Worm (Caenorhabditis elegans) whole organism, young adult: ENCODE measurements around the gene ref-1.
A peak's percentile ranks its signal among the peaks of the same experiment; 100 is the strongest.

Experiments
- B0019.2 ChIP-seq: fragments of 200-800 bp; sonication (Bioruptor generic); conservative IDR thresholded peaks from 2 replicates; pipeline ENCODE4 v1.3.6; 2022; ENCODE audit warnings: missing genetic modification reagents, missing genetic modification characterization, missing compliant biosample characterization
- B0336.3 ChIP-seq: fragments of 200-800 bp; sonication (Bioruptor generic); IDR thresholded peaks from 2 replicates; pipeline ENCODE4 v1.3.6; 2022; ENCODE audit warnings: missing genetic modification characterization, missing compliant biosample characterization
- C17E4.6 ChIP-seq: fragments of 200-800 bp; sonication (Bioruptor generic); IDR thresholded peaks from 2 replicates; pipeline ENCODE4 v1.3.6; 2022; ENCODE audit warnings: missing genetic modification reagents, missing genetic modification characterization, missing compliant biosample characterization
- D2030.7 ChIP-seq: fragments of 200-800 bp; sonication (Bioruptor generic); IDR thresholded peaks from 2 replicates; pipeline ENCODE4 v1.3.6; 2022; ENCODE audit warnings: missing genetic modification reagents, missing genetic modification characterization, missing compliant biosample characterization
- F23B12.7 ChIP-seq: sonication (generic microtip); optimal IDR thresholded peaks from 2 replicates; lab custom pipeline; 2017; ENCODE audit warnings: missing genetic modification characterization, mild to moderate bottlenecking, missing compliant biosample characterization, antibody characterized with exemption, moderate library complexity; ENCODE audit not compliant: insufficient read depth
- F55B11.4 ChIP-seq: sonication (generic microtip); optimal IDR thresholded peaks from 2 replicates; lab custom pipeline; 2016; ENCODE audit warnings: missing compliant biosample characterization, missing genetic modification characterization, borderline replicate concordance; ENCODE audit not compliant: insufficient read depth
- T07F8.4 ChIP-seq: sonication (generic microtip); optimal IDR thresholded peaks from 2 replicates; lab custom pipeline; 2016; ENCODE audit warnings: mild to moderate bottlenecking, missing genetic modification characterization, moderate library complexity, missing compliant biosample characterization
- Y53F4B.3 ChIP-seq: fragments of 200-800 bp; sonication (Bioruptor generic); IDR thresholded peaks from 2 replicates; pipeline ENCODE4 v1.3.6; 2022; ENCODE audit warnings: missing genetic modification reagents, missing genetic modification characterization, missing compliant biosample characterization
- ZK185.1 ChIP-seq: sonication (generic microtip); optimal IDR thresholded peaks from 2 replicates; lab custom pipeline; 2016; ENCODE audit warnings: mild to moderate bottlenecking, missing genetic modification characterization, missing compliant biosample characterization; ENCODE audit not compliant: poor library complexity, severe bottlenecking
- akir-1 ChIP-seq: fragments of 200-800 bp; sonication (Bioruptor generic); optimal IDR thresholded peaks from 2 replicates; lab custom pipeline; 2018; ENCODE audit warnings: mild to moderate bottlenecking, missing genetic modification characterization, moderate library complexity, missing compliant biosample characterization
- ama-1 ChIP-seq, 3 experiments: fragments of 150-350 bp in 1 of 3; sonication (generic microtip) in 2 of 3; optimal IDR thresholded peaks; 2 replicates each; lab custom pipeline; 2014 to 2018; ENCODE audit warnings: missing biosample characterization in 2 of 3, missing genetic modification characterization in 2 of 3, missing genetic modification reagents in 2 of 3
- aptf-3 ChIP-seq: fragments of 200-800 bp; sonication (Bioruptor generic); IDR thresholded peaks from 2 replicates; pipeline ENCODE4 v1.3.6; 2022; ENCODE audit warnings: missing genetic modification characterization, missing compliant biosample characterization
- atf-7 ChIP-seq: sonication (generic microtip); optimal IDR thresholded peaks from 2 replicates; lab custom pipeline; 2017; ENCODE audit warnings: mild to moderate bottlenecking, missing genetic modification characterization, missing compliant biosample characterization
- attf-5 ChIP-seq: fragments of 200-800 bp; sonication (Bioruptor generic); optimal IDR thresholded peaks from 2 replicates; lab custom pipeline; 2018; ENCODE audit warnings: mild to moderate bottlenecking, missing genetic modification characterization, missing compliant biosample characterization
- attf-6 ChIP-seq: fragments of 200-800 bp; sonication (Bioruptor generic); IDR thresholded peaks from 2 replicates; pipeline ENCODE4 v1.3.6; 2022; ENCODE audit warnings: missing genetic modification reagents, missing genetic modification characterization, missing compliant biosample characterization
- bed-2 ChIP-seq: fragments of 200-800 bp; sonication (Bioruptor generic); IDR thresholded peaks from 2 replicates; pipeline ENCODE4 v1.3.6; 2022; ENCODE audit warnings: missing genetic modification reagents, missing genetic modification characterization, missing compliant biosample characterization
- cebp-2 ChIP-seq: fragments of 200-800 bp; sonication (Bioruptor generic); IDR thresholded peaks from 2 replicates; pipeline ENCODE4 v1.3.6; 2022; ENCODE audit warnings: missing genetic modification characterization, missing compliant biosample characterization
- ceh-100 ChIP-seq: fragments of 200-800 bp; sonication (Bioruptor generic); IDR thresholded peaks from 2 replicates; pipeline ENCODE4 v1.3.6; 2022; ENCODE audit warnings: missing genetic modification reagents, missing genetic modification characterization, missing compliant biosample characterization
- ceh-27 ChIP-seq: fragments of 200-800 bp; sonication (Bioruptor generic); optimal IDR thresholded peaks from 2 replicates; lab custom pipeline; 2018; ENCODE audit warnings: mild to moderate bottlenecking, missing genetic modification characterization, moderate library complexity, missing compliant biosample characterization
- die-1 ChIP-seq: sonication (generic microtip); optimal IDR thresholded peaks from 2 replicates; lab custom pipeline; 2016; ENCODE audit warnings: missing genotype, mild to moderate bottlenecking, missing genetic modification characterization, missing compliant biosample characterization
- dox-1 ChIP-seq: fragments of 200-800 bp; sonication (Bioruptor generic); IDR thresholded peaks from 2 replicates; pipeline ENCODE4 v1.3.6; 2022; ENCODE audit warnings: missing genetic modification reagents, missing genetic modification characterization, missing compliant biosample characterization
- dpl-1 ChIP-seq: fragments of 150-350 bp; optimal IDR thresholded peaks from 2 replicates; lab custom pipeline; 2014; ENCODE audit warnings: missing biosample characterization, missing genetic modification reagents, missing genetic modification characterization
- ekl-4 ChIP-seq: fragments of 200-800 bp; sonication (Bioruptor generic); IDR thresholded peaks from 2 replicates; pipeline ENCODE4 v1.3.6; 2022; ENCODE audit warnings: missing genetic modification reagents, missing genetic modification characterization, missing compliant biosample characterization
- ets-4 ChIP-seq: fragments of 200-800 bp; sonication (Bioruptor generic); optimal IDR thresholded peaks from 2 replicates; lab custom pipeline; 2018; ENCODE audit warnings: mild to moderate bottlenecking, missing genetic modification characterization, missing compliant biosample characterization
- him-1 ChIP-seq: sonication (generic microtip); optimal IDR thresholded peaks from 2 replicates; lab custom pipeline; 2016; ENCODE audit warnings: missing genotype, missing genetic modification reagents, missing genetic modification characterization, missing compliant biosample characterization
- hlh-12 ChIP-seq: sonication (generic microtip); optimal IDR thresholded peaks from 2 replicates; lab custom pipeline; 2016; ENCODE audit warnings: missing genetic modification characterization, missing compliant biosample characterization
- hmg-1.2 ChIP-seq: fragments of 200-800 bp; sonication (Bioruptor generic); IDR thresholded peaks from 2 replicates; pipeline ENCODE4 v1.3.6; 2022; ENCODE audit warnings: missing genetic modification reagents, missing genetic modification characterization, missing compliant biosample characterization
- hmg-20 ChIP-seq: fragments of 200-800 bp; sonication (Bioruptor generic); IDR thresholded peaks from 2 replicates; pipeline ENCODE4 v1.3.6; 2022; ENCODE audit warnings: missing genetic modification reagents, missing genetic modification characterization, missing compliant biosample characterization
- hsf-1 ChIP-seq: fragments of 200-800 bp; sonication (Bioruptor generic); IDR thresholded peaks from 2 replicates; pipeline ENCODE4 v1.3.6; 2022; ENCODE audit warnings: missing genetic modification reagents, missing genetic modification characterization, missing compliant biosample characterization
- lsy-27 ChIP-seq: sonication (generic microtip); optimal IDR thresholded peaks from 2 replicates; lab custom pipeline; 2017; ENCODE audit warnings: missing genetic modification characterization, mild to moderate bottlenecking, missing compliant biosample characterization, antibody characterized with exemption, missing genotype, borderline replicate concordance; ENCODE audit not compliant: insufficient read depth
- madf-10 ChIP-seq: sonication (generic microtip); optimal IDR thresholded peaks from 2 replicates; lab custom pipeline; 2016; ENCODE audit warnings: mild to moderate bottlenecking, missing genetic modification characterization, missing compliant biosample characterization
- madf-3 ChIP-seq: fragments of 200-800 bp; sonication (Bioruptor generic); IDR thresholded peaks from 2 replicates; pipeline ENCODE4 v1.3.6; 2022; ENCODE audit warnings: missing genetic modification reagents, missing genetic modification characterization, missing compliant biosample characterization
- mel-28 ChIP-seq: sonication (generic microtip); optimal IDR thresholded peaks from 2 replicates; lab custom pipeline; 2016; ENCODE audit warnings: borderline replicate concordance, mild to moderate bottlenecking, missing genetic modification characterization, missing compliant biosample characterization
- nhr-179 ChIP-seq: sonication (generic microtip); optimal IDR thresholded peaks from 2 replicates; lab custom pipeline; 2016; ENCODE audit warnings: mild to moderate bottlenecking, missing genetic modification characterization, missing compliant biosample characterization
- nhr-27 ChIP-seq: fragments of 200-800 bp; sonication (Bioruptor generic); optimal IDR thresholded peaks from 2 replicates; lab custom pipeline; 2018; ENCODE audit warnings: mild to moderate bottlenecking, missing genetic modification characterization, moderate library complexity, missing compliant biosample characterization
- nhr-90 ChIP-seq: sonication (generic microtip); optimal IDR thresholded peaks from 2 replicates; lab custom pipeline; 2016; ENCODE audit warnings: missing genotype, mild to moderate bottlenecking, missing genetic modification characterization, missing compliant biosample characterization
- rec-8 ChIP-seq, 2 experiments: sonication (generic microtip); optimal IDR thresholded peaks; 2 replicates each; lab custom pipeline; 2016; ENCODE audit warnings: mild to moderate bottlenecking in 2 of 2, missing genetic modification characterization in 2 of 2, missing genetic modification reagents in 2 of 2, missing genotype in 2 of 2, missing biosample characterization in 1 of 2, missing compliant biosample characterization in 1 of 2, moderate library complexity in 1 of 2
- repo-1 ChIP-seq: sonication (generic microtip); optimal IDR thresholded peaks from 2 replicates; lab custom pipeline; 2017; ENCODE audit warnings: mild to moderate bottlenecking, missing genetic modification characterization, missing compliant biosample characterization
- sea-2 ChIP-seq: fragments of 200-800 bp; sonication (Bioruptor generic); IDR thresholded peaks from 2 replicates; pipeline ENCODE4 v1.3.6; 2022; ENCODE audit warnings: missing genetic modification characterization, missing compliant biosample characterization
- snpc-4 ChIP-seq, 5 experiments: fragments of 150-350 bp in 1 of 5; sonication (generic microtip) in 4 of 5; optimal IDR thresholded peaks; 2 replicates each; lab custom pipeline; 2014 to 2018; ENCODE audit warnings: missing genetic modification characterization in 5 of 5, missing biosample characterization in 3 of 5, antibody characterized with exemption in 2 of 5, mild to moderate bottlenecking in 2 of 5, missing compliant biosample characterization in 2 of 5, missing genotype in 2 of 5, moderate library complexity in 2 of 5, missing genetic modification reagents in 1 of 5
- tlf-1 ChIP-seq: fragments of 200-800 bp; sonication (Bioruptor generic); optimal IDR thresholded peaks from 2 replicates; lab custom pipeline; 2018; ENCODE audit warnings: mild to moderate bottlenecking, missing genetic modification characterization, missing compliant biosample characterization
- unc-130 ChIP-seq: sonication (generic microtip); optimal IDR thresholded peaks from 2 replicates; lab custom pipeline; 2016; ENCODE audit warnings: missing genetic modification reagents, missing genetic modification characterization, missing compliant biosample characterization
- xnd-1 ChIP-seq: sonication (generic microtip); optimal IDR thresholded peaks from 2 replicates; lab custom pipeline; 2016; ENCODE audit warnings: missing genotype, missing genetic modification reagents, missing genetic modification characterization, missing compliant biosample characterization
- zim-3 ChIP-seq: sonication (generic microtip); optimal IDR thresholded peaks from 2 replicates; lab custom pipeline; 2017; ENCODE audit warnings: mild to moderate bottlenecking, missing genetic modification characterization, moderate library complexity, missing compliant biosample characterization
- ztf-18 ChIP-seq: sonication (generic microtip); optimal IDR thresholded peaks from 2 replicates; lab custom pipeline; 2016; ENCODE audit warnings: missing genotype, mild to moderate bottlenecking, missing genetic modification characterization, missing compliant biosample characterization
- ztf-26 ChIP-seq: sonication (generic microtip); optimal IDR thresholded peaks from 2 replicates; lab custom pipeline; 2017; ENCODE audit warnings: missing genetic modification characterization, missing compliant biosample characterization

Gene ref-1

DNA sequence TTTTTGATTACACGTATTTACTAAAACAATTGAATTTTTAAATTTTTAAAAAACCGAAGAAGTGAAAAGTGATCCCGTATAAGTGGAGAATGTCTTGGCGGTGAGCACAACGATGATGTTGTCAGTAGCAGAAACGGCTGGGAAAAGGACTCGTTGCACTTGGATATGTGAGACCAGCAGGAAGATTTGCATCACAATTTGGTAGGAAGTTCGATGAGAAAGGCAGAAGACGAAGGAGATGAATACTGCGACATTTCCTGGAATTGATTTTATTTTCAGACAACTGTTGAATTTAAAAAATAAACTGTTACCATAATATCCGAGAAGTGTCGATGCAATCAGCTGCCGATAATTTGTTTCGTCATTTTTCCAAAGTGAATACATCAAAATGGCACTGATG, 18.4 kb upstream of the ref-1 start, which contains the start of gene R05H5.4:
Gene R05H5.4, minus strand, starts transcription at position 101 of the 400 bp plus-strand sequence.
- TF ChIP-seq madf-3 (GFP tag; lab: Robert Waterston, UW) (0 out of 2 replicates have a peak, but pooled peaks have one; percentile 33), attf-6 (GFP tag; lab: Robert Waterston, UW) (no peak)

DNA sequence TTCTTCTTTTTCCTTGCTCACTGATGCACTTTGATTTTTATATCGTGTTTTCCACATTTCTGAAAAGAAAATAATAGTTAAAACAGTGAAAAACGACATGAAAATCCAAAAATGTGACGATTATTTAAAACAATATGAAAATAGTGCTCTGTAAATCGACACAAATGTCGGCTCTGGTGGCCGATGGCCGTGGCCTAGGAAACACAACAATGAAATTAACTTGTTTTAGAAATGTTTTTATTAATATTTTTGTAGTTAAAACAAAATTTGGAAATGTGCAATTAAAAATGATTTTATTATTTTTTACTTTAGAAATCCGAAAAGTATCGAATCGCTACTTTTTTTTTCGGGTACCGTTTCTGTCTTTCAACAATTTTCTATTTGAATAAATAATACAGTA, 17.5 kb upstream of the ref-1 start, which contains the start of gene arv-1:
Gene arv-1, minus strand, starts transcription at position 65 of the 400 bp plus-strand sequence.
- no peak for TF ChIP-seq bed-2 (GFP tag; lab: Robert Waterston, UW)
- TF ChIP-seq cebp-2 = no peak
- TF ChIP-seq hlh-12 = no peak
- TF ChIP-seq ekl-4 (GFP tag; lab: Robert Waterston, UW) = no peak
- TF ChIP-seq nhr-179 (tag; lab: Kevin White, UChicago) = no peak
- TF ChIP-seq ztf-18 (tag; lab: Kevin White, UChicago) = peak; percentile 17
- peak; percentile 11; the same call in 1 of the 2 replicates for TF ChIP-seq ceh-100 (GFP tag; lab: Robert Waterston, UW)
- no peak for TF ChIP-seq Y53F4B.3
- TF ChIP-seq attf-5 (GFP tag; lab: Kevin White, UChicago) = peak; percentile 13
- TF ChIP-seq dox-1 (GFP tag; lab: Robert Waterston, UW) = peak; percentile 61; the same call in 1 of the 2 replicates
- TF ChIP-seq T07F8.4 (tag; lab: Kevin White, UChicago) = no peak
- peak; percentile 9 for TF ChIP-seq F23B12.7
- TF ChIP-seq ceh-27 = peak; percentile 49
- TF ChIP-seq F55B11.4 (tag; lab: Kevin White, UChicago) = no peak
- no peak for TF ChIP-seq akir-1 (GFP tag; lab: Kevin White, UChicago)
- no peak for TF ChIP-seq xnd-1
- TF ChIP-seq mel-28 (tag; lab: Kevin White, UChicago) = no peak
- TF ChIP-seq madf-10 (tag; lab: Kevin White, UChicago) = no peak
- no peak for TF ChIP-seq repo-1 (tag; lab: Kevin White, UChicago)
- no peak for TF ChIP-seq D2030.7
- no peak for TF ChIP-seq sea-2 (GFP tag; lab: Robert Waterston, UW)
- TF ChIP-seq hsf-1 (GFP tag; lab: Robert Waterston, UW) = no peak
- TF ChIP-seq unc-130 = peak; percentile 1
- TF ChIP-seq rec-8 (tag; optimal IDR thresholded peaks at IDR 0.05; lab: Kevin White, UChicago) = no peak
- TF ChIP-seq ztf-26 (tag; lab: Kevin White, UChicago) = no peak
- TF ChIP-seq dpl-1 (GFP tag; lab: Kevin White, UChicago) = no peak
- TF ChIP-seq B0019.2 = peak; percentile 63; the same call in 1 of the 2 replicates
- no peak for TF ChIP-seq C17E4.6 (GFP tag; lab: Robert Waterston, UW)
- TF ChIP-seq him-1 (tag; lab: Kevin White, UChicago) = peak; percentile 11
- no peak for TF ChIP-seq tlf-1 (GFP tag; lab: Kevin White, UChicago)
- no peak for TF ChIP-seq atf-7 (tag; lab: Kevin White, UChicago)
- TF ChIP-seq ZK185.1 = peak; percentile 51
- peak; percentile 52; the same call in 1 of the 2 replicates for TF ChIP-seq hmg-1.2 (GFP tag; lab: Robert Waterston, UW)
- TF ChIP-seq ets-4 (GFP tag; lab: Kevin White, UChicago) = no peak
- no peak for TF ChIP-seq snpc-4 (GFP tag; optimal IDR thresholded peaks at IDR 0.05; lab: Kevin White, UChicago)
- TF ChIP-seq snpc-4 (tag; optimal IDR thresholded peaks at IDR 0.05; lab: Kevin White, UChicago) = peak in 1 of 4 experiments; percentile 6
- no peak for TF ChIP-seq lsy-27 (tag; lab: Kevin White, UChicago)
- no peak for TF ChIP-seq B0336.3 (GFP tag; lab: Robert Waterston, UW)
- TF ChIP-seq nhr-90 (tag; lab: Kevin White, UChicago) = no peak
- TF ChIP-seq nhr-27 (tag; lab: Kevin White, UChicago) = no peak
- no peak for TF ChIP-seq hmg-20 (GFP tag; lab: Robert Waterston, UW)
- no peak for TF ChIP-seq zim-3 (tag; lab: Kevin White, UChicago)
- no peak for TF ChIP-seq ama-1 (optimal IDR thresholded peaks at IDR 0.05; lab: Kevin White, UChicago)
- no peak for TF ChIP-seq ama-1 (GFP tag; optimal IDR thresholded peaks at IDR 0.05; lab: Kevin White, UChicago)
- no peak for TF ChIP-seq die-1 (tag; lab: Kevin White, UChicago)
- TF ChIP-seq aptf-3 = no peak
